Worm (Caenorhabditis elegans): Measurements from ENCODE around the gene smg-7.

The smg-7 gene

ce11 chrIV:6742159-6742558 lies at the start of gene smg-7:
TSS of gene smg-7 (minus strand) at chrIV:6742443.
- TF ChIP-seq unc-62 (GFP tag; optimal IDR thresholded peaks at IDR 0.05), result no peak

ce11 chrIV:6790438-6791124 lies 48.3 kb upstream of the smg-7 start, which contains the start of the genes C17H12.2 and vha-8:
TSS of gene C17H12.2 (minus strand) at chrIV:6790488.
TSS of gene vha-8 (plus strand) at chrIV:6791074.
- TF ChIP-seq unc-62 (GFP tag; optimal IDR thresholded peaks at IDR 0.05), result peak; percentile 34

- TF ChIP-seq unc-62 (GFP tag; optimal IDR thresholded peaks at IDR 0.05), result no peak
Measured at ce11 chrIV:6789950-6790349, 47.7 kb upstream of the smg-7 start.

ce11 chrIV:6785873-6786272 lies 43.6 kb upstream of the smg-7 start:
- no peak for TF ChIP-seq unc-62 (GFP tag; optimal IDR thresholded peaks at IDR 0.05)

DNA sequence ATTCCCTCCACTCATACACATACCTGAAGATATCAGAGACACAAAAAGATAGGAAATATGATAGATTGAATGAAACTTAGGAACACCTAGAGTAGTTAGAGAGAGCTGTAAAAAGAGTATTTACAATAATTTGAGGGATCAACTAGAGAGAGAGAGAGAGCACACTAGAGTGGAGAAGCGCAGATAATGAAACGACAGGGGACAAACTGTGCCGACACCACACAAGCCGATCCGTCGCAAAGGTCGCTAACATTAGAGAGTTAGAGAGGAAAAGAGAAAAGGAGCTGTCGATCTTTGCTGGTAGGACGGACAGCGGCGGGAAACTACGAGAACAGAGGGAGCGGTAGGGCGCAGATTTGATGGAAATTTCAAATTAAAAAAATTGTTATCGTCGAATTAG lies 42.9 kb upstream of the smg-7 start, which contains the start of gene dyci-1:
Gene dyci-1, minus strand, starts transcription at position 122 of the 400 bp plus-strand sequence.
- TF ChIP-seq unc-62 (GFP tag; optimal IDR thresholded peaks at IDR 0.05), result no peak

DNA sequence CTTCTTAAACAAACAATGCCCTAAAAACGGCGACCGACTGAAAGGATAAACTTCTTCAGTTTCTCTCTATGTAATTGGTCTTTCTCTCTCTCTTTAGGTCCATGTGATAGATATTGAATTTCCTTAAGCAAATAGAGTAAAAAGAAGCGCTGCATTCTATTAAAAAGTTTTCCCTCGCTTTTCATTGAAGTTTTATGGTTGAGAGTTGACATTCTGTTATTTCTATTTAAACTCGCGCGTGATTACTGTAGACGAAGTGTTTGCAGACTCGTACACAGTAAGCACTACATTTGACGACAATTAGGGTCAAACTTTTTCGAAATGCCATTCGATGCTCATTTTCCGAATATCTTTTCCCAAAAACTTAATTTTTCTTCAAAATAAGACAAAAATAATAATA lies 34.9 kb upstream of the smg-7 start:
- TF ChIP-seq unc-62 (GFP tag; optimal IDR thresholded peaks at IDR 0.05), result no peak

DNA sequence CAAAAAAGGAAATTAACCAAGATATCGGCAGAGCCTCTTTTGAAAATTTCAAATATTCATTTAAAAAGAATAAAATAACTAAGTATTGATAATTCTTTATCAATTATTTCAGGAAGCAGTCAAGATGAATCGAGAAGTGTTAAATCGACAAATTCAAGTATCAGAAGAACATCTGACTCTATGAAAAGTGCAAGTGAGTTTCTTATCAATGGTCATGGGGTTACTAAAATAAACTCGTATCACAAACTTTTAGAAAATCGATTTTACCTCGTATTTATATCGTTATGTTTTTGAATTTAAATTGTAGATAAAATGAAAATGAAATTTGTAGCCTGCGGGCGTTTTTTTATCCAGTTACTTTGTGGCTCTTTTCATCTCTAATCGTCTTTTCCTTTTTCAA lies 29.3 kb upstream of the smg-7 start:
- TF ChIP-seq unc-62 (GFP tag; optimal IDR thresholded peaks at IDR 0.05), result no peak

ce11 chrIV:6770407-6770883 lies 28.2 kb upstream of the smg-7 start, which contains the start of gene anat-1:
TSS of gene anat-1 (plus strand) at chrIV:6770833.
- no peak for TF ChIP-seq unc-62 (GFP tag; optimal IDR thresholded peaks at IDR 0.05)

ce11 chrIV:6767240-6767639 lies 25.0 kb upstream of the smg-7 start:
- TF ChIP-seq unc-62 (GFP tag; optimal IDR thresholded peaks at IDR 0.05), result no peak

- no peak for TF ChIP-seq unc-62 (GFP tag; optimal IDR thresholded peaks at IDR 0.05)
Measured at ce11 chrIV:6762416-6762815, 20.2 kb upstream of the smg-7 start, which contains the start of gene spd-3. TSS of gene spd-3 (plus strand) at chrIV:6762716.

ce11 chrIV:6757614-6758013 lies 15.4 kb upstream of the smg-7 start:
- TF ChIP-seq unc-62 (GFP tag; optimal IDR thresholded peaks at IDR 0.05), result no peak

DNA sequence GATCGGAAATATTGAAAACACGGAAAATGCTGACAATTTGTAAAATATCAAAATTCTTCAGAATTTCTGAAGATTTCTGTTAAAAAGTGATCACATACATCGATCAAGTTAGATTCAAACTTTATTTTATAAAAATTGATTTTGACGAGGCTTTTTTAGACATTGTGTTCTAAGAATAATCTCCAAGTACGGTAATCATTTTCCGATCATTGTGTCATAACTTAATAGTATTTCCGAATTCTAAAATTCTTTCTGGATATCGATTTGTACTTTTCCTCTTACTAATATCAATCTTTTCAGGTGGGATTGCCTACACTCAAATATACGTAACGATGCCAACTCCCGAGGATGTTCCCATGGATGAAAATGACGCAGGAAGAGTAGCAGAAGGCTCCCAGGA lies 14.8 kb upstream of the smg-7 start, which contains the start of gene usp-4:
Gene usp-4, plus strand, starts transcription at position 301 of the 400 bp plus-strand sequence.
- no peak for TF ChIP-seq unc-62 (GFP tag; optimal IDR thresholded peaks at IDR 0.05)

DNA sequence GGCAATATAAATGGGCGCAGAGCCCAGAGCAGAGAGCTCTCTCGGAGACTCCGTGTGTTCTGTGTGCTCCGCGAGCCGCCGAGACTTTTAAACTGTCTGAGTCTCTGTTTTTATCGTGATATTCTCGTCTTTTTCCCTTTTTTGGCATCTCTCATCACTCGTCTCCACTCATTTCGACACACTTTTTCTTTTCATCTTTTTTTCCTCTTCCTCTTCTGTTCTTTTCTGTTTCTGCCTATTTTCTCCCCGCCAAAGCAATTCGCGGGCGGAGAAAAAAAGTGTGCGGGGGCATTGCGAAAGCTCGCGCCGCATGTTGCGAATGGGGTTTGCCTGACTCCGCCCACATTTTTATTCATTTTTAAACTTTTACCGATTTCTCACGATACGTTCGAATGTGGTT lies 14.1 kb upstream of the smg-7 start:
- no peak for TF ChIP-seq unc-62 (GFP tag; optimal IDR thresholded peaks at IDR 0.05)

DNA sequence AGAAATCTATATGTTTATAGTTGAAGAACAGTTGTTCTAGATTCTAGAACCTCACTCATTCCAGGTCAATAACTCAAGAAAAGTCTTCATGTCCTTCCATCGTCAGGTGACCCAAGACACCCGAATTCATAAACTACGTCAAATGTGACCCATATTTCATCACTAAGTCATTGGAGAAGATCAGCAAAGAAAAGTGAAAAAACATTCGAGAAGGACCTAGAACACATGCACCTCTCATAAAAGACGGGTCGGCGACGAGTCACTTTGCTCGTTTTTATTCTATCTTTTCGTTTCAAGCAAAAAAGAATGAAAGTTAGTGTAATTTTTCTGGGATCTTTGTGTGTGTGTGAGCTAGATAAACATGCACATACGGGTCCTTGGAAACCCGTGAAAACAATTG lies 9.0 kb upstream of the smg-7 start:
- no peak for TF ChIP-seq unc-62 (GFP tag; optimal IDR thresholded peaks at IDR 0.05)

ce11 chrIV:6750117-6750516 lies 7.9 kb upstream of the smg-7 start:
- TF ChIP-seq unc-62 (GFP tag; optimal IDR thresholded peaks at IDR 0.05), result no peak

- no peak for TF ChIP-seq unc-62 (GFP tag; optimal IDR thresholded peaks at IDR 0.05)
Measured at ce11 chrIV:6748491-6748890, 6.2 kb upstream of the smg-7 start, which contains the start of gene lin-45. TSS of gene lin-45 (minus strand) at chrIV:6748572.

ce11 chrIV:6747652-6748051 lies 5.4 kb upstream of the smg-7 start:
- no peak for TF ChIP-seq unc-62 (GFP tag; optimal IDR thresholded peaks at IDR 0.05)
